Worm (Caenorhabditis elegans): ENCODE results near the gene C29F9.6.

- TF ChIP-seq med-1 (GFP tag; optimal IDR thresholded peaks at IDR 0.05; ENCODE audit: insufficient read depth) = no peak
- no peak for TF ChIP-seq tab-1 (GFP tag; IDR thresholded peaks at IDR 0.05)
- TF ChIP-seq flt-1 (GFP tag; IDR thresholded peaks at IDR 0.05) = no peak
Observed at ce11 chrIII:117210-117609, 2.5 kb downstream of the C29F9.6 start, which contains the start of gene C29F9.5.
